Worm (Caenorhabditis elegans) whole organism, L2 larva: Measurements from ENCODE around the gene klp-3.

ENCODE experiments used
- nhr-21 ChIP-seq: fragments of 150-350 bp; optimal IDR thresholded peaks from 2 replicates; lab custom pipeline; 2014; ENCODE audit warnings: missing biosample characterization, missing genetic modification characterization
- nhr-237 ChIP-seq: fragments of 150-350 bp; optimal IDR thresholded peaks from 2 replicates; lab custom pipeline; 2014; ENCODE audit warnings: missing biosample characterization, missing genetic modification characterization
- sma-9 ChIP-seq, 2 experiments: fragments of 150-350 bp in 1 of 2; sonication (generic microtip) in 1 of 2; optimal IDR thresholded peaks; 2 replicates each; lab custom pipeline; 2014 to 2016; ENCODE audit warnings: missing genetic modification characterization in 2 of 2, mild to moderate bottlenecking in 1 of 2, missing biosample characterization in 1 of 2, missing compliant biosample characterization in 1 of 2, missing genetic modification reagents in 1 of 2, moderate library complexity in 1 of 2
- ztf-4 ChIP-seq: fragments of 150-350 bp; optimal IDR thresholded peaks from 2 replicates; lab custom pipeline; 2014; ENCODE audit warnings: missing biosample characterization, missing genetic modification characterization

- TF ChIP-seq ztf-4 (no peak), sma-9 (GFP tag; optimal IDR thresholded peaks at IDR 0.05; lab: Kevin White, UChicago) (peak; percentile 32), sma-9 (tag; optimal IDR thresholded peaks at IDR 0.05; lab: Kevin White, UChicago) (no peak), nhr-21 (tag; lab: Kevin White, UChicago) (no peak), nhr-237 (tag; lab: Kevin White, UChicago) (no peak)
Measured at ce11 chrII:7873843-7874372, 31.8 kb downstream of the klp-3 start, which contains the start of gene T01H3.3.
